Fruit fly (Drosophila melanogaster) S2 (cell line): ENCODE results near the gene fid.

ENCODE experiments used
- CG8478 ChIP-seq: fragments of >200 bp; optimal IDR thresholded peaks from 2 replicates; lab custom pipeline; 2018
- CTCF ChIP-seq, 2 experiments: fragments of >200 bp; optimal IDR thresholded peaks; 2 replicates each; lab custom pipeline; 2018

DNA sequence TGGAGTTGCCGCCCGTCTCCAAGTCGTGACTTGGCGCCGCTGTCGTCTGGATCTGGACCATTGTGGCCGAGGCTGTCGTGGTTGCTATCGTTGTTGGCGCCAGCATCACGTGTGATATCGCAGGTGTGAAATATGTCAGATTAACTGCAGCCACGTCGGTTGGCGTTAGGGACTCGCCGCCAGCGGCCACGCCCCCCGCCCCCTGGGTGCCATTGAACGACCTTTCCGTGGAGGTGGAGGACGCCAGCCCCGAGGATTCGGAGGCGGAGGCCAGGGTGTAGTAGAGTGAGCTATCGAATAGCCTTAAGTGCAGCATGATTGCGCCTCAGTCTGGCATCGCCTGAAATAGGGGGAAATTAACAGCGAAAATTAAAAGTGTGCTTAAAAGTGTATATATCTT, 28.6 kb upstream of the fid start:
- TF ChIP-seq CTCF (optimal IDR thresholded peaks at IDR 0.05; lab: Kevin White, UChicago) (no peak), CG8478 (lab: Kevin White, UChicago) (no peak)
